Worm (Caenorhabditis elegans): ENCODE measurements around the gene Y43F8C.17.

Y43F8C.17 gene

DNA sequence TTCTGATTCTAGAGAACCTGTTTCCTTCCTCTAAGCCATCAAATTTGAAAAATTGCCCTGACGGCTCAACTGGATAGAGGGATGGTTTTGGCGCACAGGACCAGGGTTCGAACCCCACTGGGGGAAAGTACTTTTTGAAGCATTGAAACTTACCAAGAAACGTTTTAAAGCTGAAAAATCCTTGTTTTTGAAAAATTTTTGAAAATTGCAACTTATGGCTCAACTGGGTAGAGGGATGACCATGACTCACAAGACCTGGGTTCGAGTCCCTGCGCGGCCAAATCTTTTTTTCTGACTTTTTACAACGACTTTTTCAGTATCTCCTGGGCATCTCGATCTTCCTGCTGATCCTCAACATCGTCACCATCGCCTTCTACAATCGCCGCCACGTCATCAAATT is 45.1 kb upstream of the Y43F8C.17 start:
- TF ChIP-seq mec-3 (tag; optimal IDR thresholded peaks at IDR 0.05; ENCODE audit: borderline replicate concordance) = no peak

DNA sequence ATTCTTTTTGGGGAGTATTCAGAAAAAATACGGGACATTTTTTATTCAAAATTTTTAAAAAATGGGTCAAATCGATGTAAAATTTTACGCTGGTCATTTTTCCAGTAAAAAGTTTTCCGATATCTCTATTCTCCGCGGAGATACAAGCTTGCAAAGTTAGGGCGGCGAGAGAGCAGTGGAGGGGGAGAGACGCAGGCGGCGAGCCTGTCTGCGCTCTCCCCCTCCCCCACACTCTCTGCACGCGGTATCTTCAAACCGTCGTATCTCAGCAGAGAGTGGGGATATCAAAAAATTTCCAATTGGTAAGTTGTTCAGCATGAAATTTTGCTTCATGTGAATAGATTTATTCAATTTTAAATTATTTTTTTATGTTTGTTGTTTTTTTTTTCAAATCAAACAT is 44.1 kb upstream of the Y43F8C.17 start:
- TF ChIP-seq Y22D7AL.16 (tag; optimal IDR thresholded peaks at IDR 0.05) = no peak
- no peak for TF ChIP-seq hlh-6 (tag; optimal IDR thresholded peaks at IDR 0.05)
- TF ChIP-seq nhr-11 (tag; optimal IDR thresholded peaks at IDR 0.05) = no peak
- TF ChIP-seq hlh-13 (GFP tag; optimal IDR thresholded peaks at IDR 0.05) = no peak
- no peak for TF ChIP-seq ttx-3 (tag; optimal IDR thresholded peaks at IDR 0.05)
- TF ChIP-seq fkh-6 (tag; optimal IDR thresholded peaks at IDR 0.05) = no peak
- no peak for TF ChIP-seq ceh-31 (tag; optimal IDR thresholded peaks at IDR 0.05)
- TF ChIP-seq dve-1 (tag; optimal IDR thresholded peaks at IDR 0.05) = no peak
- no peak for TF ChIP-seq fax-1 (tag; optimal IDR thresholded peaks at IDR 0.05)
- TF ChIP-seq C08G9.2 (tag; optimal IDR thresholded peaks at IDR 0.05) = no peak
- TF ChIP-seq K02D7.2 (tag; optimal IDR thresholded peaks at IDR 0.05) = no peak
- no peak for TF ChIP-seq ztf-16 (tag; optimal IDR thresholded peaks at IDR 0.05)
- TF ChIP-seq fkh-10 (GFP tag; optimal IDR thresholded peaks at IDR 0.05) = no peak
- TF ChIP-seq pros-1 (tag; optimal IDR thresholded peaks at IDR 0.05) = no peak
- TF ChIP-seq syd-9 (tag; optimal IDR thresholded peaks at IDR 0.05) = no peak
- no peak for TF ChIP-seq eyg-1 (tag; optimal IDR thresholded peaks at IDR 0.05)

- TF ChIP-seq ceh-14 (tag; optimal IDR thresholded peaks at IDR 0.05) (no peak), ahr-1 (tag; optimal IDR thresholded peaks at IDR 0.05) (no peak), ceh-2 (tag; optimal IDR thresholded peaks at IDR 0.05) (no peak), pqm-1 (tag; optimal IDR thresholded peaks at IDR 0.05) (no peak), gmeb-2 (tag; optimal IDR thresholded peaks at IDR 0.05) (no peak), fkh-6 (tag; optimal IDR thresholded peaks at IDR 0.05) (no peak), hlh-13 (GFP tag; optimal IDR thresholded peaks at IDR 0.05) (no peak), syd-9 (tag; optimal IDR thresholded peaks at IDR 0.05) (no peak), lim-6 (tag; optimal IDR thresholded peaks at IDR 0.05) (no peak)
Measured at ce11 chrV:19672357-19672756, 43.6 kb upstream of the Y43F8C.17 start.

DNA sequence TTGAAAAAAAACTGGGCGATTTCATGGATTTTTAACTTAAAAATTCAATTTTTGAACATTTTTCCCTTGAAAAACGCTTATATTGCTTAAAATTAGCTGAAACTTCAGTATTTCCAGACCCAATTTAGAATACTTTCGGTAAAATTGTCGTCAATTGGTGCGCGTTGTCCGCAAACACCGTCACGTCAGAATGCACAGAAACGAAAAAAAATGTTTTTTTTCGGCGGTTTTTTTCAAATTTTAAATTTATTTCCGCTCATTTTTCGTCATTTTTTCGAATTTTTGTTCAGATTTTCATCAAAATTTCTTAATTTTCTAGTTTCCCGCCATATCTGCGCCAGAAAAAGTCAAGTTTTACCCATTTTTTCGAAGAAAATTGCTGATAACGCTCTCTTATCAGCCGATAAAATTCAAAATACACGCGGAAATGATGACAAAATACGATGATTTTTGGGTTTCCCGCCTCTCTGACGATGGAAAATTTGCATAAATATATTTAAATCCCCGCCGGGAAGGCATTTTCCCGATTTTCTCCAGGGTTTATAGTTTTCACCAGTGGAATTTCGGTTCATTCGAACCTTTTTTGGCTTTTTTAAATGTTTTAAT is 42.5 kb upstream of the Y43F8C.17 start:
- no peak for TF ChIP-seq T23F11.4 (GFP tag; optimal IDR thresholded peaks at IDR 0.05)
- TF ChIP-seq elt-2 (tag; optimal IDR thresholded peaks at IDR 0.05) = peak; percentile 48

ce11 chrV:19674543-19674942 is 41.4 kb upstream of the Y43F8C.17 start, which contains the start of gene mrp-7:
Gene mrp-7, plus strand, starts transcription at chrV:19674843.
- no peak for TF ChIP-seq mec-3 (tag; optimal IDR thresholded peaks at IDR 0.05; ENCODE audit: borderline replicate concordance)
- no peak for TF ChIP-seq Y22D7AL.16 (tag; optimal IDR thresholded peaks at IDR 0.05)
- TF ChIP-seq ceh-14 (tag; optimal IDR thresholded peaks at IDR 0.05) = no peak
- no peak for TF ChIP-seq elt-2 (tag; optimal IDR thresholded peaks at IDR 0.05)
- no peak for TF ChIP-seq sdc-2 (tag; optimal IDR thresholded peaks at IDR 0.05)
- TF ChIP-seq tbx-2 (tag; optimal IDR thresholded peaks at IDR 0.05) = no peak

- TF ChIP-seq gmeb-2 (tag; optimal IDR thresholded peaks at IDR 0.05) (no peak), hlh-15 (tag; optimal IDR thresholded peaks at IDR 0.05) (no peak), ztf-16 (tag; optimal IDR thresholded peaks at IDR 0.05) (no peak)
Measured at ce11 chrV:19691271-19691886, 24.6 kb upstream of the Y43F8C.17 start.

- no peak for TF ChIP-seq ttx-3 (tag; optimal IDR thresholded peaks at IDR 0.05)
- TF ChIP-seq pag-3 (tag; optimal IDR thresholded peaks at IDR 0.05; ENCODE audit: borderline replicate concordance) = no peak
- no peak for TF ChIP-seq tbx-7 (tag; optimal IDR thresholded peaks at IDR 0.05)
- no peak for TF ChIP-seq elt-4 (tag; optimal IDR thresholded peaks at IDR 0.05)
- TF ChIP-seq ref-2 (tag; optimal IDR thresholded peaks at IDR 0.05) = no peak
- TF ChIP-seq che-1 (tag; optimal IDR thresholded peaks at IDR 0.05) = no peak
- no peak for TF ChIP-seq ceh-14 (tag; optimal IDR thresholded peaks at IDR 0.05)
- no peak for TF ChIP-seq fkh-6 (tag; optimal IDR thresholded peaks at IDR 0.05)
- TF ChIP-seq pat-9 (tag; optimal IDR thresholded peaks at IDR 0.05) = no peak
- TF ChIP-seq C38D4.7 (GFP tag; optimal IDR thresholded peaks at IDR 0.05) = no peak
- no peak for TF ChIP-seq fkh-10 (GFP tag; optimal IDR thresholded peaks at IDR 0.05)
- no peak for TF ChIP-seq tbx-2 (tag; optimal IDR thresholded peaks at IDR 0.05)
Measured at ce11 chrV:19691954-19692353, 24.0 kb upstream of the Y43F8C.17 start.

Data from whole organism, late embryonic.